Worm (Caenorhabditis elegans) whole organism, mixed stage, embryonic: ENCODE data around the gene zag-1.

ENCODE experiments used
- ceh-83 ChIP-seq: fragments of 200-800 bp; sonication (Bioruptor generic); optimal IDR thresholded peaks from 2 replicates; lab custom pipeline; 2018; ENCODE audit warnings: mild to moderate bottlenecking, missing genetic modification characterization, missing compliant biosample characterization
- elt-3 ChIP-seq: fragments of 150-350 bp; optimal IDR thresholded peaks from 2 replicates; lab custom pipeline; 2014; ENCODE audit warnings: missing biosample characterization, missing genetic modification characterization
- mep-1 ChIP-seq: fragments of 150-350 bp; optimal IDR thresholded peaks from 2 replicates; lab custom pipeline; 2017; ENCODE audit warnings: missing biosample characterization, missing genetic modification reagents, missing genetic modification characterization, inconsistent platforms
- unc-62 ChIP-seq: fragments of 150-350 bp; optimal IDR thresholded peaks from 2 replicates; lab custom pipeline; 2014; ENCODE audit warnings: missing biosample characterization, missing genetic modification reagents, missing genetic modification characterization

DNA sequence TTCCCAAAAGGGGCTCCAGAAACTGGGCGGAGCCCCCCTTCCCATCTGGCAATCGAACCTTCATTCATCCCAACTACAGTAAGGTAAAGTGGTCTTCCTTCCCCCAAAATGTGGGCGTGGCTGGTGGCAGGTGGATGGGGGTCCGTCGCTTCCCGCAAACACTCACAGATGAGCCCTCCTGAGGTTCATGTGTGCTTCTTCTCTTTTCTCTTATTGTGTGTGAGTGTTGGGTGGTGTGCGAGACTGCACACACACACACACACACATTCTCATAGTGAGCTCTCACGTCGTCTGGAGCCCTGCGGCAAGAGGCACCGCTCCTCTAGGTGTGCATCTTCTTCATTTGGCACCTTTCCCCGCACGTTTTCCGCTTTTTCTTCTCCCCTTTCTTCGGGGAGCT lies 1.0 kb upstream of the zag-1 start:
- TF ChIP-seq mep-1 (tag; lab: Kevin White, UChicago) (no peak), ceh-83 (GFP tag; lab: Kevin White, UChicago) (no peak), elt-3 (tag; lab: Kevin White, UChicago) (no peak), unc-62 (GFP tag; lab: Kevin White, UChicago) (no peak)
